Worm (Caenorhabditis elegans) whole organism, L1 larva: Measurements from ENCODE around the gene nspf-3.

Source experiments
- C16A3.4 ChIP-seq: fragments of 150-350 bp; optimal IDR thresholded peaks from 2 replicates; lab custom pipeline; 2014; ENCODE audit warnings: missing biosample characterization, missing genetic modification characterization
- blmp-1 ChIP-seq: fragments of 150-350 bp; optimal IDR thresholded peaks from 2 replicates; lab custom pipeline; 2014; ENCODE audit warnings: missing biosample characterization, missing genetic modification characterization
- egl-27 ChIP-seq, 2 experiments: fragments of 150-350 bp in 1 of 2; sonication (generic microtip); optimal IDR thresholded peaks; 3 replicates each; lab custom pipeline; 2017 to 2018; ENCODE audit warnings: missing biosample characterization in 2 of 2, missing genetic modification characterization in 2 of 2, missing genetic modification reagents in 2 of 2
- hpl-2 ChIP-seq: fragments of 150-350 bp; optimal IDR thresholded peaks from 2 replicates; lab custom pipeline; 2014; ENCODE audit warnings: missing biosample characterization, missing genetic modification reagents, missing genetic modification characterization
- lin-14 ChIP-seq: fragments of 200-800 bp; sonication (Bioruptor generic); optimal IDR thresholded peaks from 2 replicates; lab custom pipeline; 2018; ENCODE audit warnings: mild to moderate bottlenecking, missing genetic modification characterization, moderate library complexity, missing compliant biosample characterization
- lin-15B ChIP-seq: fragments of 150-350 bp; sonication (generic microtip); optimal IDR thresholded peaks from 3 replicates; lab custom pipeline; 2014; ENCODE audit warnings: missing biosample characterization, missing genetic modification characterization
- lir-3 ChIP-seq: sonication (generic microtip); optimal IDR thresholded peaks from 2 replicates; lab custom pipeline; 2016; ENCODE audit warnings: mild to moderate bottlenecking, missing genetic modification characterization, moderate library complexity, missing compliant biosample characterization; ENCODE audit not compliant: poor library complexity
- lsy-2 ChIP-seq, 2 experiments: fragments of 150-350 bp; optimal IDR thresholded peaks; 2 replicates each; lab custom pipeline; 2014; ENCODE audit warnings: missing biosample characterization in 2 of 2, missing genetic modification characterization in 2 of 2
- mef-2 ChIP-seq: fragments of 150-350 bp; optimal IDR thresholded peaks from 2 replicates; lab custom pipeline; 2014; ENCODE audit warnings: missing biosample characterization, missing genetic modification characterization
- nhr-28 ChIP-seq: fragments of 150-350 bp; optimal IDR thresholded peaks from 2 replicates; lab custom pipeline; 2014; ENCODE audit warnings: missing biosample characterization, missing genetic modification characterization
- rnt-1 ChIP-seq: sonication (generic microtip); optimal IDR thresholded peaks from 2 replicates; lab custom pipeline; 2016; ENCODE audit warnings: mild to moderate bottlenecking, missing genetic modification characterization, moderate library complexity, missing compliant biosample characterization
- tbx-2 ChIP-seq: sonication (generic microtip); optimal IDR thresholded peaks from 2 replicates; lab custom pipeline; 2016; ENCODE audit warnings: missing genetic modification characterization, missing compliant biosample characterization

ce11 chrII:2641777-2642176, 48.2 kb downstream of the nspf-3 start, which contains the start of gene F22E5.7:
- TF ChIP-seq blmp-1 (no peak), lin-15B (tag; lab: Kevin White, UChicago) (no peak), nhr-28 (tag; lab: Kevin White, UChicago) (no peak), C16A3.4 (tag; lab: Kevin White, UChicago) (no peak), lir-3 (no peak), egl-27 (tag; optimal IDR thresholded peaks at IDR 0.05; lab: Kevin White, UChicago) (no peak), rnt-1 (tag; lab: Kevin White, UChicago) (no peak), mef-2 (no peak), lin-14 (GFP tag; lab: Kevin White, UChicago) (no peak), tbx-2 (tag; lab: Kevin White, UChicago) (no peak), hpl-2 (GFP tag; lab: Kevin White, UChicago) (no peak), lsy-2 (tag; optimal IDR thresholded peaks at IDR 0.05; lab: Kevin White, UChicago) (no peak)
